Fruit fly (Drosophila melanogaster) whole organism, embryonic: ENCODE data around the gene mRpL16.

Experiments
- CG1647 ChIP-seq: fragments of 200-800 bp; sonication (Bioruptor generic); optimal IDR thresholded peaks from 3 replicates; lab custom pipeline; 2016; ENCODE audit warnings: missing biosample characterization, missing genetic modification characterization
- HmgD ChIP-seq: fragments of 200-800 bp; sonication (Bioruptor generic); optimal IDR thresholded peaks from 3 replicates; lab custom pipeline; 2016; ENCODE audit warnings: missing biosample characterization, missing genetic modification characterization
- hb ChIP-seq: fragments of 200-800 bp; sonication (Bioruptor generic); IDR thresholded peaks from 3 replicates; pipeline ENCODE4 v1.3.6; 2022; ENCODE audit warnings: missing biosample characterization, missing genetic modification characterization; ENCODE audit not compliant: partially characterized antibody

- TF ChIP-seq HmgD (no peak), CG1647 (GFP tag; lab: Kevin White, UChicago) (no peak), hb (no peak)
These were observed 3.5 kb downstream of the mRpL16 start for dm6 chrX:1893532-1893931.
